Worm (Caenorhabditis elegans): ENCODE results near the gene pipp-4P.

The pipp-4P gene

ce11 chrIII:2875946-2876345, 56.9 kb downstream of the pipp-4P start (continued):
- TF ChIP-seq B0035.1 (tag; optimal IDR thresholded peaks at IDR 0.05) (no peak), akir-1 (GFP tag; optimal IDR thresholded peaks at IDR 0.05) (no peak), F57A8.1 (GFP tag; optimal IDR thresholded peaks at IDR 0.05) (no peak), lag-1 (GFP tag; IDR thresholded peaks at IDR 0.05) (no peak), nfyb-1 (GFP tag; IDR thresholded peaks at IDR 0.05) (no peak), ceh-40 (GFP tag; IDR thresholded peaks at IDR 0.05) (no peak), athp-1 (tag; optimal IDR thresholded peaks at IDR 0.05) (no peak), F52B5.7 (tag; optimal IDR thresholded peaks at IDR 0.05) (no peak), madf-3 (GFP tag; IDR thresholded peaks at IDR 0.05) (no peak), C06A6.2 (GFP tag; conservative IDR thresholded peaks at IDR 0.05) (peak; percentile 63), aptf-3 (GFP tag; IDR thresholded peaks at IDR 0.05) (no peak), pbrm-1 (GFP tag; IDR thresholded peaks at IDR 0.05) (no peak), tlf-1 (GFP tag; optimal IDR thresholded peaks at IDR 0.05) (peak; percentile 17), aptf-2 (GFP tag; conservative IDR thresholded peaks at IDR 0.05) (no peak), ceh-58 (GFP tag; IDR thresholded peaks at IDR 0.05) (no peak), mxl-1 (tag; optimal IDR thresholded peaks at IDR 0.05) (no peak), lin-40 (tag; optimal IDR thresholded peaks at IDR 0.05) (peak; percentile 82), K11D2.4 (GFP tag; IDR thresholded peaks at IDR 0.05) (no peak), nhr-120 (GFP tag; IDR thresholded peaks at IDR 0.05) (no peak), lsy-27 (tag; optimal IDR thresholded peaks at IDR 0.05; ENCODE audit: borderline replicate concordance, insufficient read depth) (no peak), ztf-28 (GFP tag; IDR thresholded peaks at IDR 0.05) (no peak), rec-8 (tag; optimal IDR thresholded peaks at IDR 0.05) (no peak), egrh-3 (GFP tag; IDR thresholded peaks at IDR 0.05) (no peak), snpc-3.4 (tag; optimal IDR thresholded peaks at IDR 0.05) (no peak), ceh-100 (GFP tag; IDR thresholded peaks at IDR 0.05) (no peak), sea-2 (GFP tag; IDR thresholded peaks at IDR 0.05) (no peak), ztf-25 (GFP tag; IDR thresholded peaks at IDR 0.05) (no peak), F55B11.4 (tag; optimal IDR thresholded peaks at IDR 0.05; ENCODE audit: borderline replicate concordance, insufficient read depth) (no peak), nhr-90 (tag; optimal IDR thresholded peaks at IDR 0.05) (peak; percentile 15), ccch-3 (GFP tag; optimal IDR thresholded peaks at IDR 0.05) (no peak), cebp-2 (GFP tag; IDR thresholded peaks at IDR 0.05) (no peak), rpc-1 (optimal IDR thresholded peaks at IDR 0.05) (no peak), rpc-1 (tag; optimal IDR thresholded peaks at IDR 0.05) (no peak), lir-1 (GFP tag; conservative IDR thresholded peaks at IDR 0.05) (no peak), snpc-4 (GFP tag; optimal IDR thresholded peaks at IDR 0.05) (no peak), snpc-4 (tag; optimal IDR thresholded peaks at IDR 0.05) (peak; percentile 45 to 74 (median 48)), mes-4 (tag; optimal IDR thresholded peaks at IDR 0.05) (no peak), dox-1 (GFP tag; IDR thresholded peaks at IDR 0.05) (peak; percentile 75), attf-3 (GFP tag; conservative IDR thresholded peaks at IDR 0.05) (no peak), hrde-1 (tag; optimal IDR thresholded peaks at IDR 0.05; ENCODE audit: borderline replicate concordance) (no peak), snpc-1.1 (tag; optimal IDR thresholded peaks at IDR 0.05; ENCODE audit: insufficient read depth) (no peak), Y79H2A.3 (GFP tag; conservative IDR thresholded peaks at IDR 0.05) (no peak), bed-2 (GFP tag; IDR thresholded peaks at IDR 0.05) (no peak), tbp1 (GFP tag; optimal IDR thresholded peaks at IDR 0.05) (peak; percentile 46), F49E8.2 (tag; optimal IDR thresholded peaks at IDR 0.05; ENCODE audit: insufficient read depth) (no peak), hlh-12 (tag; optimal IDR thresholded peaks at IDR 0.05) (no peak), nhr-179 (tag; optimal IDR thresholded peaks at IDR 0.05) (no peak), Y56A3A.18 (GFP tag; IDR thresholded peaks at IDR 0.05) (no peak), Y53F4B.3 (GFP tag; IDR thresholded peaks at IDR 0.05) (no peak), lsl-1 (GFP tag; optimal IDR thresholded peaks at IDR 0.05) (no peak)

All from whole organism, young adult.